Fruit fly (Drosophila melanogaster) whole organism, prepupa: ENCODE data around the gene Ucp4A.

Experiments
- CG10631 ChIP-seq: fragments of 200-800 bp; sonication (Bioruptor generic); optimal IDR thresholded peaks from 2 replicates; lab custom pipeline; 2016; ENCODE audit warnings: missing biosample characterization, missing genetic modification characterization
- CG11294 ChIP-seq: fragments of 200-800 bp; sonication (Bioruptor generic); IDR thresholded peaks from 2 replicates; pipeline ENCODE4 v1.3.6; 2022; ENCODE audit warnings: missing biosample characterization, missing genetic modification characterization
- CG6163 ChIP-seq: fragments of 200-800 bp; sonication (Bioruptor generic); IDR thresholded peaks from 3 replicates; pipeline ENCODE4 v1.3.6; 2022; ENCODE audit warnings: missing biosample characterization, missing genetic modification characterization
- CG6792 ChIP-seq: fragments of 200-800 bp; sonication (Bioruptor generic); optimal IDR thresholded peaks from 3 replicates; lab custom pipeline; 2016; ENCODE audit warnings: missing biosample characterization, missing genetic modification characterization
- CG6808 ChIP-seq: fragments of 200-800 bp; sonication (Bioruptor generic); optimal IDR thresholded peaks from 3 replicates; lab custom pipeline; 2017; ENCODE audit warnings: missing biosample characterization, missing genetic modification characterization, mild to moderate bottlenecking, moderate library complexity, missing genetic modification reagents
- CG6854 ChIP-seq: fragments of 200-800 bp; sonication (Bioruptor generic); optimal IDR thresholded peaks from 2 replicates; lab custom pipeline; 2017; ENCODE audit warnings: missing biosample characterization, mild to moderate bottlenecking, missing genetic modification characterization
- CG9139 ChIP-seq: fragments of 200-800 bp; sonication (Bioruptor generic); optimal IDR thresholded peaks from 3 replicates; lab custom pipeline; 2017; ENCODE audit warnings: missing biosample characterization, mild to moderate bottlenecking, missing genetic modification characterization
- Ets21C ChIP-seq: fragments of 200-800 bp; sonication (Bioruptor generic); optimal IDR thresholded peaks from 3 replicates; lab custom pipeline; 2016; ENCODE audit warnings: missing biosample characterization, missing genetic modification characterization
- Hr39 ChIP-seq: fragments of 200-800 bp; sonication (Bioruptor generic); optimal IDR thresholded peaks from 2 replicates; lab custom pipeline; 2016; ENCODE audit warnings: missing biosample characterization, missing genetic modification characterization
- achi ChIP-seq: fragments of 200-800 bp; sonication (Bioruptor generic); optimal IDR thresholded peaks from 3 replicates; lab custom pipeline; 2016; ENCODE audit warnings: missing biosample characterization, missing genetic modification characterization
- dac ChIP-seq: fragments of 200-800 bp; sonication (Bioruptor generic); optimal IDR thresholded peaks from 2 replicates; lab custom pipeline; 2017; ENCODE audit warnings: missing biosample characterization, mild to moderate bottlenecking, missing genetic modification characterization
- dsx ChIP-seq: fragments of 200-800 bp; optimal IDR thresholded peaks from 3 replicates; lab custom pipeline; 2019; ENCODE audit warnings: missing biosample characterization, mild to moderate bottlenecking, missing genetic modification characterization, moderate library complexity; ENCODE audit not compliant: poor library complexity, severe bottlenecking

DNA sequence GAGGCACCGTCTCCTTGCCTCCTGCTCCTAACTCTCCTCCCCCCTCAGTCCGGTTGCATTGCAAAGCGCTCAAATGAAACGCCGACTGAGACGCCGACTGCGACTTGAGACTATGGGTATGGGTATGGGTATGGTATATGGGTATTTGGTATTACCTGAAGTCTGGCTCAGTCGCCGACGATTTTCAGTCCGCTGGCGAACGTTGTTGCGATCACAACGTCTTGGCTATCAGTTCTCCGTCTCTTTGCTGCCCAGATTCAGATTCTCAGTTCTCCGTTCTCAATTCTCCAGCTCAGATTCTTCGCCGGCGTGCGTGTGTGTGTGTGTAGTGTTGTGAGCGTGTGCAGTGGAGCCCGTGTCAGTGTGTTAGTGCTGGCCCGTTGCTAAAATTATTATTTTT lies 14.1 kb upstream of the Ucp4A start, which contains the start of gene CG6398:
- no peak for TF ChIP-seq CG9139 (GFP tag; lab: Kevin White, UChicago)
- no peak for TF ChIP-seq Ets21C (GFP tag; lab: Kevin White, UChicago)
- no peak for TF ChIP-seq dac (GFP tag; lab: Kevin White, UChicago)
- no peak for TF ChIP-seq CG6792 (GFP tag; lab: Kevin White, UChicago)
- no peak for TF ChIP-seq CG6163 (GFP tag; lab: Robert Waterston, UW)
- TF ChIP-seq CG6854 (GFP tag; lab: Kevin White, UChicago) = no peak
- TF ChIP-seq CG6808 (GFP tag; lab: Kevin White, UChicago) = no peak
- no peak for TF ChIP-seq Hr39 (GFP tag; lab: Kevin White, UChicago)
- TF ChIP-seq CG10631 (GFP tag; lab: Kevin White, UChicago) = no peak
- TF ChIP-seq achi (GFP tag; lab: Kevin White, UChicago) = no peak
- no peak for TF ChIP-seq dsx
- no peak for TF ChIP-seq CG11294
